Worm (Caenorhabditis elegans): Measurements from ENCODE around the gene mrps-28.

Gene mrps-28

DNA sequence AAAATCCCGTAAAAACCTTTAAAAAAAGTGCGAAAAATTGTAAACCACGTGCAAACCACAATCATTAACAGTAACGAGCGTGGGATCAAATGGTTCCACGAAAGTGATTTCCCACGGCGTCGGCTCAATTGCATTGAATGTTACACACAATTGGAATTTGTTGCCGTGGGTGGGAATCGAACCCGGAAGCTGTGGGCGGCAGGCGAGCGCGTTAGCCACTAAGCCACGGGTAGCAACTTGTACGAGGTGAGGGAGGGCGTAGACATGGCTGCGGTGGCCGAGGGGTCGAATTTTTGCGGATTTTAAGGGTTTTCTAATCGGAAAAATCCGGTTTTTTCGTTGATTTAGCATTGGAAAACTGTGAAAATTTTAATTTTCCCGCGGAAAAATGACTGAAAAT lies 1.0 kb upstream of the mrps-28 start:
- TF ChIP-seq ama-1 (optimal IDR thresholded peaks at IDR 0.05) = peak; percentile 69
- peak; percentile 81 for TF ChIP-seq nfya-1 (tag; optimal IDR thresholded peaks at IDR 0.05; ENCODE audit: insufficient read depth)
- TF ChIP-seq tbx-2 (tag; optimal IDR thresholded peaks at IDR 0.05) = peak; percentile 82
- TF ChIP-seq nhr-67 (tag; optimal IDR thresholded peaks at IDR 0.05) = no peak
- TF ChIP-seq elt-2 (tag; optimal IDR thresholded peaks at IDR 0.05) = peak; percentile 64
- TF ChIP-seq egl-5 (tag; optimal IDR thresholded peaks at IDR 0.05) = peak; percentile 67
- TF ChIP-seq lin-15B (tag; optimal IDR thresholded peaks at IDR 0.05) = peak; percentile 55
- TF ChIP-seq zag-1 (tag; optimal IDR thresholded peaks at IDR 0.05) = no peak
- peak; percentile 79 for TF ChIP-seq jun-1 (tag; optimal IDR thresholded peaks at IDR 0.05)
- TF ChIP-seq nhr-25 (tag; optimal IDR thresholded peaks at IDR 0.05) = peak; percentile 71
- TF ChIP-seq unc-62 (GFP tag; optimal IDR thresholded peaks at IDR 0.05) = no peak
- TF ChIP-seq ztf-11 (tag; optimal IDR thresholded peaks at IDR 0.05) = no peak
- peak; percentile 45 for TF ChIP-seq nhr-77 (tag; optimal IDR thresholded peaks at IDR 0.05)
- no peak for TF ChIP-seq pqm-1 (tag; optimal IDR thresholded peaks at IDR 0.05)
- TF ChIP-seq ceh-9 (tag; optimal IDR thresholded peaks at IDR 0.05) = no peak
- peak; percentile 84 for TF ChIP-seq egl-27 (tag; optimal IDR thresholded peaks at IDR 0.05)
- TF ChIP-seq ceh-28 (tag; optimal IDR thresholded peaks at IDR 0.05) = peak; percentile 59
- TF ChIP-seq daf-12 (tag; optimal IDR thresholded peaks at IDR 0.05) = peak; percentile 12
- TF ChIP-seq skn-1 (tag; optimal IDR thresholded peaks at IDR 0.05) = peak; percentile 53
- TF ChIP-seq fkh-10 (GFP tag; optimal IDR thresholded peaks at IDR 0.05) = no peak
- peak; percentile 50 for TF ChIP-seq snpc-4 (tag; optimal IDR thresholded peaks at IDR 0.05)
- no peak for TF ChIP-seq eor-1 (tag; optimal IDR thresholded peaks at IDR 0.05)
- peak; percentile 90 for TF ChIP-seq hmg-11 (tag; optimal IDR thresholded peaks at IDR 0.05)
- no peak for TF ChIP-seq mml-1 (tag; optimal IDR thresholded peaks at IDR 0.05)
- TF ChIP-seq mdl-1 (tag; optimal IDR thresholded peaks at IDR 0.05) = no peak
- no peak for TF ChIP-seq ceh-16 (tag; optimal IDR thresholded peaks at IDR 0.05)
- no peak for TF ChIP-seq aly-2 (tag; optimal IDR thresholded peaks at IDR 0.05)
- peak; percentile 46 for TF ChIP-seq nhr-11 (tag; optimal IDR thresholded peaks at IDR 0.05)
- no peak for TF ChIP-seq nhr-237 (tag; optimal IDR thresholded peaks at IDR 0.05)
- peak; percentile 87 for TF ChIP-seq lsy-12 (tag; optimal IDR thresholded peaks at IDR 0.05)
- peak; percentile 30 for TF ChIP-seq R02D3.7 (tag; optimal IDR thresholded peaks at IDR 0.05)
- no peak for TF ChIP-seq fos-1 (tag; optimal IDR thresholded peaks at IDR 0.05)
- TF ChIP-seq ztf-4 (tag; optimal IDR thresholded peaks at IDR 0.05) = peak; percentile 41
- peak in 1 of 3 experiments; percentile 43 for TF ChIP-seq elt-3 (tag; optimal IDR thresholded peaks at IDR 0.05)
- TF ChIP-seq ZK546.5 (tag; optimal IDR thresholded peaks at IDR 0.05) = no peak
- peak; percentile 94 for TF ChIP-seq lin-39 (tag; optimal IDR thresholded peaks at IDR 0.05)
- peak; percentile 67 for TF ChIP-seq nhr-23 (tag; optimal IDR thresholded peaks at IDR 0.05)
- TF ChIP-seq fkh-2 (tag; optimal IDR thresholded peaks at IDR 0.05) = no peak
- no peak for TF ChIP-seq nhr-12 (tag; optimal IDR thresholded peaks at IDR 0.05)
- TF ChIP-seq unc-39 (tag; optimal IDR thresholded peaks at IDR 0.05) = no peak
- TF ChIP-seq nhr-28 (tag; optimal IDR thresholded peaks at IDR 0.05) = no peak
- no peak for TF ChIP-seq sea-2 (GFP tag; optimal IDR thresholded peaks at IDR 0.05)
- TF ChIP-seq nhr-76 (tag; optimal IDR thresholded peaks at IDR 0.05) = no peak
- TF ChIP-seq ceh-82 (tag; optimal IDR thresholded peaks at IDR 0.05) = peak; percentile 64
- no peak for TF ChIP-seq elt-1 (tag; optimal IDR thresholded peaks at IDR 0.05)
- TF ChIP-seq nhr-43 (tag; optimal IDR thresholded peaks at IDR 0.05; ENCODE audit: poor library complexity, severe bottlenecking) = peak; percentile 90
- peak; percentile 57 for TF ChIP-seq pha-4 (tag; optimal IDR thresholded peaks at IDR 0.05)

All from whole organism, L3 larva.